Fruit fly (Drosophila melanogaster) whole organism, embryonic: ENCODE results near the gene senju.

Source experiments
- B-H2 ChIP-seq: fragments of 200-800 bp; sonication (Bioruptor generic); optimal IDR thresholded peaks from 2 replicates; lab custom pipeline; 2018; ENCODE audit warnings: missing biosample characterization, mild to moderate bottlenecking, missing genetic modification characterization
- Bdp1 ChIP-seq: fragments of 200-800 bp; sonication (Bioruptor generic); optimal IDR thresholded peaks from 3 replicates; lab custom pipeline; 2016; ENCODE audit warnings: missing biosample characterization, missing genetic modification characterization
- Blimp-1 ChIP-seq: fragments of 200-800 bp; sonication (Bioruptor generic); optimal IDR thresholded peaks from 3 replicates; lab custom pipeline; 2018; ENCODE audit warnings: missing biosample characterization, missing genetic modification characterization, mild to moderate bottlenecking, moderate library complexity, missing genetic modification reagents
- BtbVII ChIP-seq: fragments of 200-800 bp; sonication (Bioruptor generic); optimal IDR thresholded peaks from 3 replicates; lab custom pipeline; 2017; ENCODE audit warnings: missing biosample characterization, mild to moderate bottlenecking, missing genetic modification characterization
- CG10979 ChIP-seq: fragments of 200-800 bp; sonication (Bioruptor generic); optimal IDR thresholded peaks from 2 replicates; lab custom pipeline; 2018; ENCODE audit warnings: missing biosample characterization, mild to moderate bottlenecking, missing genetic modification characterization, moderate library complexity
- CG11696 ChIP-seq: fragments of 200-800 bp; sonication (Bioruptor generic); IDR thresholded peaks from 2 replicates; pipeline ENCODE4 v1.3.6; 2022; ENCODE audit warnings: missing biosample characterization, missing genetic modification characterization
- CG12659 ChIP-seq: fragments of 200-800 bp; sonication (Bioruptor generic); optimal IDR thresholded peaks from 3 replicates; lab custom pipeline; 2017; ENCODE audit warnings: mild to moderate bottlenecking, missing biosample characterization, missing genetic modification reagents, missing genetic modification characterization
- CG14050 ChIP-seq: fragments of 200-800 bp; sonication (Bioruptor generic); IDR thresholded peaks from 3 replicates; pipeline ENCODE4 v1.3.6; 2022; ENCODE audit warnings: missing biosample characterization, missing genetic modification characterization
- CG15696 ChIP-seq: fragments of 200-800 bp; sonication (Bioruptor generic); optimal IDR thresholded peaks from 2 replicates; lab custom pipeline; 2019; ENCODE audit warnings: missing biosample characterization, mild to moderate bottlenecking, missing genetic modification characterization, moderate library complexity
- CG16779 ChIP-seq: fragments of 200-800 bp; sonication (Bioruptor generic); IDR thresholded peaks from 2 replicates; pipeline ENCODE4 v1.3.6; 2022; ENCODE audit warnings: missing biosample characterization, missing genetic modification characterization
- CG17328 ChIP-seq: fragments of 200-800 bp; sonication (Bioruptor generic); IDR thresholded peaks from 2 replicates; pipeline ENCODE4 v1.3.6; 2022; ENCODE audit warnings: missing biosample characterization, missing genetic modification characterization
- CG18599 ChIP-seq: fragments of 200-800 bp; sonication (Bioruptor generic); optimal IDR thresholded peaks from 3 replicates; lab custom pipeline; 2017; ENCODE audit warnings: missing biosample characterization, missing genetic modification characterization, mild to moderate bottlenecking, moderate library complexity, missing genetic modification reagents
- CG30431 ChIP-seq: fragments of 200-800 bp; sonication (Bioruptor generic); optimal IDR thresholded peaks from 2 replicates; lab custom pipeline; 2017; ENCODE audit warnings: missing biosample characterization, missing genetic modification characterization
- CG33213 ChIP-seq: fragments of 200-800 bp; sonication (Bioruptor generic); optimal IDR thresholded peaks from 3 replicates; lab custom pipeline; 2016; ENCODE audit warnings: missing biosample characterization, missing genetic modification characterization
- CG34422 ChIP-seq: fragments of 200-800 bp; sonication (Bioruptor generic); IDR thresholded peaks from 3 replicates; pipeline ENCODE4 v1.3.6; 2022; ENCODE audit warnings: missing biosample characterization, missing genetic modification characterization
- CG4404 ChIP-seq: fragments of 200-800 bp; sonication (Bioruptor generic); IDR thresholded peaks from 2 replicates; pipeline ENCODE4 v1.3.6; 2022; ENCODE audit warnings: missing biosample characterization, missing genetic modification characterization
- CG4730 ChIP-seq: fragments of 200-800 bp; sonication (Bioruptor generic); IDR thresholded peaks from 2 replicates; pipeline ENCODE4 v1.3.6; 2022; ENCODE audit warnings: missing biosample characterization, missing genetic modification characterization
- CG4854 ChIP-seq: fragments of 200-800 bp; sonication (Bioruptor generic); optimal IDR thresholded peaks from 2 replicates; lab custom pipeline; 2016; ENCODE audit warnings: missing biosample characterization, missing genetic modification characterization, inconsistent platforms
- CG5953 ChIP-seq: fragments of 200-800 bp; sonication (Bioruptor generic); IDR thresholded peaks from 2 replicates; pipeline ENCODE4 v1.3.6; 2022; ENCODE audit warnings: missing biosample characterization, missing genetic modification characterization
- CG6689 ChIP-seq: fragments of 200-800 bp; sonication (Bioruptor generic); IDR thresholded peaks from 2 replicates; pipeline ENCODE4 v1.3.6; 2022; ENCODE audit warnings: missing biosample characterization, missing genetic modification characterization
- CG6765 ChIP-seq: fragments of 200-800 bp; sonication (Bioruptor generic); optimal IDR thresholded peaks from 3 replicates; lab custom pipeline; 2017; ENCODE audit warnings: missing biosample characterization, mild to moderate bottlenecking, missing genetic modification characterization
- CG8281 ChIP-seq: fragments of 200-800 bp; sonication (Bioruptor generic); optimal IDR thresholded peaks from 2 replicates; lab custom pipeline; 2018; ENCODE audit warnings: missing biosample characterization, mild to moderate bottlenecking, missing genetic modification characterization, moderate library complexity
- CG9609 ChIP-seq: fragments of 200-800 bp; sonication (Bioruptor generic); optimal IDR thresholded peaks from 3 replicates; lab custom pipeline; 2016; ENCODE audit warnings: missing biosample characterization, missing genetic modification characterization
- CTCF ChIP-seq: fragments of 200-800 bp; sonication (Bioruptor generic); optimal IDR thresholded peaks from 2 replicates; lab custom pipeline; 2017; ENCODE audit warnings: missing biosample characterization, mild to moderate bottlenecking, missing genetic modification characterization, moderate library complexity
- Dp ChIP-seq: fragments of 200-800 bp; sonication (Bioruptor generic); optimal IDR thresholded peaks from 2 replicates; lab custom pipeline; 2018; ENCODE audit warnings: missing biosample characterization, mild to moderate bottlenecking, missing genetic modification characterization, moderate library complexity
- E2f1 ChIP-seq: fragments of 200-800 bp; sonication (Bioruptor generic); IDR thresholded peaks from 2 replicates; pipeline ENCODE4 v1.3.6; 2022; ENCODE audit warnings: missing biosample characterization, missing genetic modification characterization
- E2f2 ChIP-seq: fragments of 200-800 bp; sonication (Bioruptor generic); IDR thresholded peaks from 2 replicates; pipeline ENCODE4 v1.3.6; 2022; ENCODE audit warnings: missing biosample characterization, missing genetic modification characterization
- GATAe ChIP-seq: fragments of 200-800 bp; sonication (Bioruptor generic); conservative IDR thresholded peaks from 2 replicates; pipeline ENCODE4 v1.3.6; 2022; ENCODE audit warnings: missing biosample characterization, missing genetic modification characterization
- HLH4C ChIP-seq: fragments of 200-800 bp; sonication (Bioruptor generic); IDR thresholded peaks from 3 replicates; pipeline ENCODE4 v1.3.6; 2022; ENCODE audit warnings: missing biosample characterization, missing genetic modification characterization; ENCODE audit not compliant: partially characterized antibody
- Hmx ChIP-seq: fragments of 200-800 bp; sonication (Bioruptor generic); optimal IDR thresholded peaks from 2 replicates; lab custom pipeline; 2016; ENCODE audit warnings: missing biosample characterization, missing genetic modification characterization
- MBD-R2 ChIP-seq: fragments of 200-800 bp; sonication (Bioruptor generic); IDR thresholded peaks from 2 replicates; pipeline ENCODE4 v1.3.6; 2022; ENCODE audit warnings: missing biosample characterization, missing genetic modification characterization
- Pdp1 ChIP-seq, 2 experiments: fragments of 200-800 bp; sonication (Bioruptor generic); optimal IDR thresholded peaks; 3 replicates each; lab custom pipeline; 2016; ENCODE audit warnings: missing biosample characterization in 2 of 2, missing genetic modification characterization in 2 of 2, mild to moderate bottlenecking in 1 of 2, moderate library complexity in 1 of 2
- Ravus ChIP-seq: fragments of 200-800 bp; sonication (Bioruptor generic); IDR thresholded peaks from 2 replicates; pipeline ENCODE4 v1.3.6; 2022; ENCODE audit warnings: missing biosample characterization, missing genetic modification characterization
- Side ChIP-seq: fragments of 200-800 bp; sonication (Bioruptor generic); optimal IDR thresholded peaks from 2 replicates; lab custom pipeline; 2016; ENCODE audit warnings: missing biosample characterization, missing genetic modification characterization
- Stat92E ChIP-seq, 3 experiments: fragments of >200 bp in 2 of 3; fragments of 200-800 bp in 1 of 3; sonication (Bioruptor generic) in 1 of 3; optimal IDR thresholded peaks; 2 replicates each; lab custom pipeline; 2017 to 2019; ENCODE audit warnings: missing biosample characterization in 3 of 3, missing genetic modification characterization in 3 of 3, mild to moderate bottlenecking in 1 of 3, moderate library complexity in 1 of 3
- Trl ChIP-seq, 3 experiments: fragments of >200 bp in 2 of 3; fragments of 200-800 bp in 1 of 3; sonication (Bioruptor generic) in 1 of 3; optimal IDR thresholded peaks; 2 replicates in 1 of 3; 3 replicates in 2 of 3; lab custom pipeline; 2016 to 2017; ENCODE audit warnings: missing biosample characterization in 1 of 3, missing genetic modification characterization in 1 of 3
- Vsx1 ChIP-seq: fragments of 200-800 bp; sonication (Bioruptor generic); optimal IDR thresholded peaks from 2 replicates; lab custom pipeline; 2017; ENCODE audit warnings: missing biosample characterization, mild to moderate bottlenecking, missing genetic modification characterization, missing genetic modification reagents
- al ChIP-seq: fragments of 200-800 bp; sonication (Bioruptor generic); IDR thresholded peaks from 2 replicates; pipeline ENCODE4 v1.3.6; 2022; ENCODE audit warnings: missing biosample characterization, missing genetic modification characterization
- amos ChIP-seq: fragments of 200-800 bp; sonication (Bioruptor generic); IDR thresholded peaks from 2 replicates; pipeline ENCODE4 v1.3.6; 2022; ENCODE audit warnings: missing biosample characterization, missing genetic modification characterization; ENCODE audit not compliant: partially characterized antibody
- br ChIP-seq: fragments of >200 bp; optimal IDR thresholded peaks from 2 replicates; lab custom pipeline; 2017
- crc ChIP-seq: fragments of 200-800 bp; sonication (Bioruptor generic); optimal IDR thresholded peaks from 2 replicates; lab custom pipeline; 2016; ENCODE audit warnings: missing biosample characterization, missing genetic modification characterization
- dan ChIP-seq: fragments of 200-800 bp; sonication (Bioruptor generic); IDR thresholded peaks from 2 replicates; pipeline ENCODE4 v1.3.6; 2022; ENCODE audit warnings: missing biosample characterization, missing genetic modification characterization
- dati ChIP-seq: fragments of 200-800 bp; sonication (Bioruptor generic); IDR thresholded peaks from 2 replicates; pipeline ENCODE4 v1.3.6; 2022; ENCODE audit warnings: missing biosample characterization, missing genetic modification characterization
- emc ChIP-seq: fragments of 200-800 bp; sonication (Bioruptor generic); optimal IDR thresholded peaks from 2 replicates; lab custom pipeline; 2016; ENCODE audit warnings: missing biosample characterization, missing genetic modification characterization
- fru ChIP-seq: fragments of >200 bp; optimal IDR thresholded peaks from 2 replicates; lab custom pipeline; 2017
- grn ChIP-seq: fragments of 200-800 bp; sonication (Bioruptor generic); optimal IDR thresholded peaks from 3 replicates; lab custom pipeline; 2017; ENCODE audit warnings: missing biosample characterization, missing genetic modification characterization
- hkb ChIP-seq, 2 experiments: fragments of 200-800 bp in 1 of 2; fragments of >200 bp in 1 of 2; sonication (Bioruptor generic) in 1 of 2; IDR thresholded peaks in 1 of 2; optimal IDR thresholded peaks in 1 of 2; 2 replicates each; pipeline versions ENCODE4 v1.3.6 to Lab custom; 2017 to 2022; ENCODE audit warnings: missing biosample characterization in 1 of 2, missing genetic modification characterization in 1 of 2
- ind ChIP-seq: fragments of 200-800 bp; sonication (Bioruptor generic); optimal IDR thresholded peaks from 3 replicates; lab custom pipeline; 2016; ENCODE audit warnings: missing biosample characterization, missing genetic modification characterization
- kni ChIP-seq: fragments of 200-800 bp; sonication (Bioruptor generic); optimal IDR thresholded peaks from 3 replicates; lab custom pipeline; 2017; ENCODE audit warnings: mild to moderate bottlenecking, missing biosample characterization, missing genetic modification reagents, missing genetic modification characterization
- scrt ChIP-seq: fragments of 200-800 bp; sonication (Bioruptor generic); optimal IDR thresholded peaks from 2 replicates; lab custom pipeline; 2018; ENCODE audit warnings: missing biosample characterization, mild to moderate bottlenecking, missing genetic modification characterization, moderate library complexity
- slbo ChIP-seq: fragments of 200-800 bp; sonication (Bioruptor generic); IDR thresholded peaks from 2 replicates; pipeline ENCODE4 v1.3.6; 2022; ENCODE audit warnings: missing biosample characterization, missing genetic modification characterization
- ssp ChIP-seq: fragments of 200-800 bp; sonication (Bioruptor generic); IDR thresholded peaks from 2 replicates; pipeline ENCODE4 v1.3.6; 2022; ENCODE audit warnings: missing biosample characterization, missing genetic modification characterization

The senju gene

dm6 chr2L:5093772-5094350 lies 41.2 kb downstream of the senju start, which contains the start of gene CG5828 (continued):
- TF ChIP-seq CG12659 (GFP tag; lab: Kevin White, UChicago) = peak; percentile 47
- TF ChIP-seq al (GFP tag; lab: Robert Waterston, UW) = no peak
- TF ChIP-seq CG6689 = no peak
- no peak for TF ChIP-seq CG6765 (GFP tag; lab: Kevin White, UChicago)
- TF ChIP-seq dan (GFP tag; lab: Robert Waterston, UW) = no peak
- TF ChIP-seq CG15696 (tag; lab: Kevin White, UChicago) = no peak
- peak; percentile 70 for TF ChIP-seq HLH4C (GFP tag; lab: Robert Waterston, UW)
- no peak for TF ChIP-seq CG4854 (GFP tag; lab: Kevin White, UChicago)
- no peak for TF ChIP-seq CG9609 (GFP tag; lab: Kevin White, UChicago)
- no peak for TF ChIP-seq ssp
- TF ChIP-seq Stat92E (GFP tag; optimal IDR thresholded peaks at IDR 0.05; lab: Kevin White, UChicago) = no peak
- TF ChIP-seq grn (GFP tag; lab: Kevin White, UChicago) = no peak
- TF ChIP-seq Hmx (GFP tag; lab: Kevin White, UChicago) = no peak
- TF ChIP-seq CG33213 = no peak
- TF ChIP-seq Vsx1 (GFP tag; lab: Kevin White, UChicago) = no peak
- no peak for TF ChIP-seq CG16779 (GFP tag; lab: Robert Waterston, UW)
- TF ChIP-seq Blimp-1 (GFP tag; lab: Kevin White, UChicago) = no peak
- TF ChIP-seq Side (GFP tag; lab: Kevin White, UChicago) = no peak
- TF ChIP-seq Ravus (GFP tag; lab: Robert Waterston, UW) = no peak
- TF ChIP-seq crc (GFP tag; lab: Kevin White, UChicago) = no peak
- no peak for TF ChIP-seq CG34422 (GFP tag; lab: Robert Waterston, UW)
- no peak for TF ChIP-seq CG10979 (tag; lab: Kevin White, UChicago)
- TF ChIP-seq Pdp1 (GFP tag; optimal IDR thresholded peaks at IDR 0.05; lab: Kevin White, UChicago) = no peak
- no peak for TF ChIP-seq E2f1
- no peak for TF ChIP-seq CG8281
- no peak for TF ChIP-seq Bdp1 (GFP tag; lab: Kevin White, UChicago)
- TF ChIP-seq CG4404 (GFP tag; lab: Robert Waterston, UW) = no peak
- no peak for TF ChIP-seq CG17328 (GFP tag; lab: Robert Waterston, UW)
- no peak for TF ChIP-seq CG11696
- TF ChIP-seq hkb (optimal IDR thresholded peaks at IDR 0.05; lab: Kevin White, UChicago) = no peak
- no peak for TF ChIP-seq hkb (GFP tag; IDR thresholded peaks at IDR 0.05; lab: Robert Waterston, UW)
- no peak for TF ChIP-seq CG18599 (GFP tag; lab: Kevin White, UChicago)
- no peak for TF ChIP-seq ind
- peak; percentile 52 for TF ChIP-seq Dp
- no peak for TF ChIP-seq kni (GFP tag; lab: Kevin White, UChicago)
- peak; percentile 73 for TF ChIP-seq amos (GFP tag; lab: Robert Waterston, UW)
- no peak for TF ChIP-seq CTCF
- peak; percentile 58 for TF ChIP-seq MBD-R2 (GFP tag; lab: Robert Waterston, UW)
- no peak for TF ChIP-seq scrt (GFP tag; lab: Kevin White, UChicago)
- TF ChIP-seq CG30431 (GFP tag; lab: Kevin White, UChicago) = no peak
- TF ChIP-seq emc = no peak
- TF ChIP-seq slbo (GFP tag; lab: Robert Waterston, UW) = no peak
- no peak for TF ChIP-seq dati (GFP tag; lab: Robert Waterston, UW)
- TF ChIP-seq CG5953 (GFP tag; lab: Robert Waterston, UW) = no peak
- TF ChIP-seq br (lab: Kevin White, UChicago) = no peak
- TF ChIP-seq Trl (optimal IDR thresholded peaks at IDR 0.05; lab: Kevin White, UChicago) = no peak
- no peak for TF ChIP-seq Trl (GFP tag; optimal IDR thresholded peaks at IDR 0.05; lab: Kevin White, UChicago)
- TF ChIP-seq fru = no peak
- no peak for TF ChIP-seq GATAe (GFP tag; lab: Robert Waterston, UW)
- TF ChIP-seq E2f2 = peak; percentile 45; the same call in 1 of the 2 replicates
- no peak for TF ChIP-seq CG14050 (GFP tag; lab: Robert Waterston, UW)
- TF ChIP-seq B-H2 = no peak
- TF ChIP-seq BtbVII (GFP tag; lab: Kevin White, UChicago) = no peak
- no peak for TF ChIP-seq CG4730 (GFP tag; lab: Robert Waterston, UW)
